Worm (Caenorhabditis elegans): ENCODE data around the gene K05B2.2.

DNA sequence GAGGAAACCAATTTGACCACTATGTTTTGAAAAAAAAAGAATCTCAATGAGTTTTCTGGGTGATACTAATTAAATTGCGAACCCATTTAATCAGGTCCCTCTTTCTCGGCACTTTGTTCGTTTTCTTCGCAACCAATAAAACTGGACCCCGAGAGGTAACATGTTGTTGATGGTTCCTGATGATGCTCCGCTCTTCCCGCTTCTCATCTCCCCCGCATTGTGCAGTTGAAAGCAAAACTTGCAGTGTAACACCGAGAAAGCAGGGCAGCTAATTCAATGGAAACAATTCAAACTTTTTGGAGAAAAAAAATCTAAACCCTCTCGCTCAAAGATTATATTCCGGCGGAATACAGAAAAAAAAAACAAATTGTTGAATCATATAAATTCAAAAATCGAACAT is 53.6 kb downstream of the K05B2.2 start:
- TF ChIP-seq ceh-28 (tag; optimal IDR thresholded peaks at IDR 0.05) (no peak), unc-62 (GFP tag; optimal IDR thresholded peaks at IDR 0.05) (no peak), ceh-9 (tag; optimal IDR thresholded peaks at IDR 0.05) (no peak), nhr-76 (tag; optimal IDR thresholded peaks at IDR 0.05) (no peak), ama-1 (optimal IDR thresholded peaks at IDR 0.05) (no peak), nhr-28 (tag; optimal IDR thresholded peaks at IDR 0.05) (no peak), ztf-4 (tag; optimal IDR thresholded peaks at IDR 0.05) (no peak), zag-1 (tag; optimal IDR thresholded peaks at IDR 0.05) (no peak), nhr-237 (tag; optimal IDR thresholded peaks at IDR 0.05) (no peak), nhr-11 (tag; optimal IDR thresholded peaks at IDR 0.05) (no peak)
